Fruit fly (Drosophila melanogaster) whole organism, embryonic: Measurements from ENCODE around the gene CG2533.

Experiments
- CG10654 ChIP-seq: fragments of 200-800 bp; sonication (Bioruptor generic); optimal IDR thresholded peaks from 2 replicates; lab custom pipeline; 2016; ENCODE audit warnings: missing biosample characterization, missing genetic modification characterization
- CG11093 ChIP-seq: fragments of 200-800 bp; sonication (Bioruptor generic); IDR thresholded peaks from 3 replicates; pipeline ENCODE4 v1.3.6; 2022; ENCODE audit warnings: missing biosample characterization, missing genetic modification characterization
- CG1233 ChIP-seq: fragments of 200-800 bp; sonication (Bioruptor generic); optimal IDR thresholded peaks from 4 replicates; lab custom pipeline; 2018; ENCODE audit warnings: missing biosample characterization, mild to moderate bottlenecking, missing genetic modification characterization
- CG13424 ChIP-seq: fragments of 200-800 bp; sonication (Bioruptor generic); optimal IDR thresholded peaks from 2 replicates; lab custom pipeline; 2019; ENCODE audit warnings: missing biosample characterization, mild to moderate bottlenecking, missing genetic modification characterization, moderate library complexity
- CG16779 ChIP-seq: fragments of 200-800 bp; sonication (Bioruptor generic); IDR thresholded peaks from 2 replicates; pipeline ENCODE4 v1.3.6; 2022; ENCODE audit warnings: missing biosample characterization, missing genetic modification characterization
- CG16815 ChIP-seq: fragments of 200-800 bp; sonication (Bioruptor generic); optimal IDR thresholded peaks from 3 replicates; lab custom pipeline; 2017; ENCODE audit warnings: missing biosample characterization, mild to moderate bottlenecking, missing genetic modification characterization
- CG17328 ChIP-seq: fragments of 200-800 bp; sonication (Bioruptor generic); IDR thresholded peaks from 2 replicates; pipeline ENCODE4 v1.3.6; 2022; ENCODE audit warnings: missing biosample characterization, missing genetic modification characterization
- CG1792 ChIP-seq: fragments of 200-800 bp; sonication (Bioruptor generic); optimal IDR thresholded peaks from 2 replicates; lab custom pipeline; 2016; ENCODE audit warnings: missing biosample characterization, missing genetic modification characterization
- CG18599 ChIP-seq: fragments of 200-800 bp; sonication (Bioruptor generic); optimal IDR thresholded peaks from 3 replicates; lab custom pipeline; 2017; ENCODE audit warnings: missing biosample characterization, missing genetic modification characterization, mild to moderate bottlenecking, moderate library complexity, missing genetic modification reagents
- CG2202 ChIP-seq: fragments of 200-800 bp; sonication (Bioruptor generic); optimal IDR thresholded peaks from 2 replicates; lab custom pipeline; 2018; ENCODE audit warnings: missing biosample characterization, mild to moderate bottlenecking, missing genetic modification characterization
- CG30403 ChIP-seq: fragments of 200-800 bp; sonication (Bioruptor generic); optimal IDR thresholded peaks from 3 replicates; lab custom pipeline; 2016; ENCODE audit warnings: missing biosample characterization, missing genetic modification characterization
- CG31388 ChIP-seq: fragments of 200-800 bp; sonication (Bioruptor generic); optimal IDR thresholded peaks from 2 replicates; lab custom pipeline; 2016; ENCODE audit warnings: missing biosample characterization, missing genetic modification characterization
- CG32532 ChIP-seq: fragments of 200-800 bp; sonication (Bioruptor generic); IDR thresholded peaks from 2 replicates; pipeline ENCODE4 v1.3.6; 2022; ENCODE audit warnings: missing biosample characterization, missing genetic modification characterization
- CG3281 ChIP-seq: fragments of 200-800 bp; sonication (Bioruptor generic); optimal IDR thresholded peaks from 3 replicates; lab custom pipeline; 2017; ENCODE audit warnings: missing biosample characterization, mild to moderate bottlenecking, missing genetic modification characterization
- CG34376 ChIP-seq: fragments of 200-800 bp; sonication (Bioruptor generic); optimal IDR thresholded peaks from 2 replicates; lab custom pipeline; 2018; ENCODE audit warnings: missing biosample characterization, mild to moderate bottlenecking, missing genetic modification characterization
- CG4360 ChIP-seq: fragments of 200-800 bp; sonication (Bioruptor generic); IDR thresholded peaks from 2 replicates; pipeline ENCODE4 v1.3.6; 2022; ENCODE audit warnings: missing biosample characterization, missing genetic modification characterization
- CG43689 ChIP-seq: fragments of 200-800 bp; sonication (Bioruptor generic); IDR thresholded peaks from 2 replicates; pipeline ENCODE4 v1.3.6; 2022; ENCODE audit warnings: missing biosample characterization, missing genetic modification characterization
- CG4424 ChIP-seq: fragments of 200-800 bp; sonication (Bioruptor generic); optimal IDR thresholded peaks from 3 replicates; lab custom pipeline; 2016; ENCODE audit warnings: missing biosample characterization, missing genetic modification characterization
- CG6813 ChIP-seq: fragments of 200-800 bp; sonication (Bioruptor generic); optimal IDR thresholded peaks from 2 replicates; lab custom pipeline; 2017; ENCODE audit warnings: missing biosample characterization, missing genetic modification characterization, mild to moderate bottlenecking, moderate library complexity, missing genetic modification reagents
- CG8388 ChIP-seq: fragments of 200-800 bp; sonication (Bioruptor generic); optimal IDR thresholded peaks from 2 replicates; lab custom pipeline; 2019; ENCODE audit warnings: missing biosample characterization, mild to moderate bottlenecking, missing genetic modification characterization, moderate library complexity
- Chrac-16 ChIP-seq: fragments of 200-800 bp; sonication (Bioruptor generic); optimal IDR thresholded peaks from 3 replicates; lab custom pipeline; 2016; ENCODE audit warnings: missing biosample characterization, missing genetic modification characterization
- CoRest ChIP-seq: fragments of 200-800 bp; sonication (Bioruptor generic); optimal IDR thresholded peaks from 3 replicates; lab custom pipeline; 2018; ENCODE audit warnings: missing biosample characterization, mild to moderate bottlenecking, missing genetic modification characterization, moderate library complexity
- Dfd ChIP-seq, 2 experiments: fragments of >200 bp; optimal IDR thresholded peaks; 2 replicates each; lab custom pipeline; 2017; ENCODE audit warnings: missing biosample characterization in 2 of 2, missing genetic modification characterization in 2 of 2
- ERR ChIP-seq: fragments of 200-800 bp; sonication (Bioruptor generic); optimal IDR thresholded peaks from 2 replicates; lab custom pipeline; 2016; ENCODE audit warnings: missing biosample characterization, missing genetic modification characterization
- H2.0 ChIP-seq: fragments of 200-800 bp; sonication (Bioruptor generic); IDR thresholded peaks from 2 replicates; pipeline ENCODE4 v1.3.6; 2022; ENCODE audit warnings: missing biosample characterization, missing genetic modification characterization
- Jarid2 ChIP-seq: fragments of 200-800 bp; sonication (Bioruptor generic); optimal IDR thresholded peaks from 3 replicates; lab custom pipeline; 2017; ENCODE audit warnings: mild to moderate bottlenecking, missing biosample characterization, missing genetic modification reagents, missing genetic modification characterization
- Med ChIP-seq: fragments of 200-800 bp; sonication (Bioruptor generic); peaks from one replicate; lab custom pipeline; 2016; ENCODE audit warnings: missing biosample characterization, missing genetic modification characterization, mild to moderate bottlenecking, inconsistent platforms, moderate library complexity
- Opbp ChIP-seq: fragments of 200-800 bp; sonication (Bioruptor generic); IDR thresholded peaks from 3 replicates; pipeline ENCODE4 v1.3.6; 2022; ENCODE audit warnings: missing biosample characterization, missing genetic modification characterization; ENCODE audit not compliant: partially characterized antibody
- Sry-β ChIP-seq: fragments of 200-800 bp; sonication (Bioruptor generic); optimal IDR thresholded peaks from 2 replicates; lab custom pipeline; 2018; ENCODE audit warnings: missing biosample characterization, mild to moderate bottlenecking, missing genetic modification characterization, moderate library complexity
- Ssrp ChIP-seq: fragments of 200-800 bp; sonication (Bioruptor generic); optimal IDR thresholded peaks from 2 replicates; lab custom pipeline; 2018; ENCODE audit warnings: missing biosample characterization, mild to moderate bottlenecking, missing genetic modification characterization, moderate library complexity
- bsh ChIP-seq, 2 experiments: fragments of 200-800 bp; sonication (Bioruptor generic); optimal IDR thresholded peaks; 2 replicates each; lab custom pipeline; 2017 to 2018; ENCODE audit warnings: mild to moderate bottlenecking in 2 of 2, missing biosample characterization in 2 of 2, missing genetic modification characterization in 2 of 2, moderate library complexity in 1 of 2
- ems ChIP-seq: fragments of 200-800 bp; sonication (Bioruptor generic); optimal IDR thresholded peaks from 3 replicates; lab custom pipeline; 2016; ENCODE audit warnings: missing biosample characterization, missing genetic modification characterization
- exex ChIP-seq: fragments of 200-800 bp; sonication (Bioruptor generic); optimal IDR thresholded peaks from 4 replicates; lab custom pipeline; 2018; ENCODE audit warnings: missing biosample characterization, mild to moderate bottlenecking, missing genetic modification characterization, moderate library complexity
- fru ChIP-seq: fragments of >200 bp; optimal IDR thresholded peaks from 2 replicates; lab custom pipeline; 2017
- mirr ChIP-seq: fragments of 200-800 bp; sonication (Bioruptor generic); optimal IDR thresholded peaks from 3 replicates; lab custom pipeline; 2018; ENCODE audit warnings: missing biosample characterization, mild to moderate bottlenecking, missing genetic modification characterization
- oc ChIP-seq: fragments of 200-800 bp; sonication (Bioruptor generic); optimal IDR thresholded peaks from 2 replicates; lab custom pipeline; 2018; ENCODE audit warnings: missing biosample characterization, mild to moderate bottlenecking, missing genetic modification characterization, moderate library complexity
- onecut ChIP-seq: fragments of 200-800 bp; sonication (Bioruptor generic); IDR thresholded peaks from 2 replicates; pipeline ENCODE4 v1.3.6; 2022; ENCODE audit warnings: missing biosample characterization, missing genetic modification characterization
- pros ChIP-seq: fragments of 200-800 bp; sonication (Bioruptor generic); optimal IDR thresholded peaks from 3 replicates; lab custom pipeline; 2019; ENCODE audit warnings: missing biosample characterization, mild to moderate bottlenecking, missing genetic modification characterization, moderate library complexity
- pzg ChIP-seq: fragments of 200-800 bp; sonication (Bioruptor generic); optimal IDR thresholded peaks from 3 replicates; lab custom pipeline; 2018; ENCODE audit warnings: missing biosample characterization, mild to moderate bottlenecking, missing genetic modification characterization, moderate library complexity
- ranshi ChIP-seq: fragments of 200-800 bp; sonication (Bioruptor generic); IDR thresholded peaks from 2 replicates; pipeline ENCODE4 v1.3.6; 2022; ENCODE audit warnings: missing biosample characterization, missing genetic modification characterization
- ro ChIP-seq: fragments of 200-800 bp; sonication (Bioruptor generic); IDR thresholded peaks from 2 replicates; pipeline ENCODE4 v1.3.6; 2022; ENCODE audit warnings: missing biosample characterization, missing genetic modification characterization
- row ChIP-seq: fragments of 200-800 bp; sonication (Bioruptor generic); IDR thresholded peaks from 3 replicates; pipeline ENCODE4 v1.3.6; 2022; ENCODE audit warnings: missing biosample characterization, missing genetic modification characterization
- sens ChIP-seq: fragments of 200-800 bp; sonication (Bioruptor generic); peaks from one replicate; lab custom pipeline; 2016; ENCODE audit warnings: missing biosample characterization, missing genetic modification characterization
- so ChIP-seq: fragments of 200-800 bp; sonication (Bioruptor generic); IDR thresholded peaks from 3 replicates; pipeline ENCODE4 v1.3.6; 2022; ENCODE audit warnings: missing biosample characterization, missing genetic modification characterization
- sob ChIP-seq: fragments of 200-800 bp; sonication (Bioruptor generic); IDR thresholded peaks from 2 replicates; pipeline ENCODE4 v1.3.6; 2022; ENCODE audit warnings: missing biosample characterization, missing genetic modification characterization
- stwl ChIP-seq: fragments of 200-800 bp; sonication (Bioruptor generic); optimal IDR thresholded peaks from 3 replicates; lab custom pipeline; 2018; ENCODE audit warnings: missing biosample characterization, mild to moderate bottlenecking, missing genetic modification characterization, moderate library complexity
- tna ChIP-seq: fragments of 200-800 bp; sonication (Bioruptor generic); IDR thresholded peaks from 2 replicates; pipeline ENCODE4 v1.3.6; 2022; ENCODE audit warnings: missing biosample characterization, missing genetic modification characterization; ENCODE audit not compliant: partially characterized antibody
- ttk ChIP-seq: fragments of 200-800 bp; sonication (Bioruptor generic); IDR thresholded peaks from 2 replicates; pipeline ENCODE4 v2.1.2; 2022; ENCODE audit warnings: missing biosample characterization, missing genetic modification characterization
- unc-4 ChIP-seq: fragments of 200-800 bp; sonication (Bioruptor generic); IDR thresholded peaks from 2 replicates; pipeline ENCODE4 v1.3.6; 2022; ENCODE audit warnings: missing biosample characterization, missing genetic modification characterization; ENCODE audit not compliant: partially characterized antibody
- zen2 ChIP-seq: fragments of 200-800 bp; sonication (Bioruptor generic); IDR thresholded peaks from 3 replicates; pipeline ENCODE4 v1.3.6; 2022; ENCODE audit warnings: missing biosample characterization, missing genetic modification characterization; ENCODE audit not compliant: partially characterized antibody

Gene CG2533

dm6 chrX:11578841-11579240 lies 25.2 kb downstream of the CG2533 start (continued):
- TF ChIP-seq ro (GFP tag; lab: Robert Waterston, UW) (no peak), stwl (tag; lab: Kevin White, UChicago) (peak; percentile 100), row (GFP tag; lab: Robert Waterston, UW) (peak; percentile 47; the same call in 2 of the 3 replicates), Opbp (GFP tag; lab: Robert Waterston, UW) (peak; percentile 36; the same call in 1 of the 3 replicates), Dfd (GFP tag; optimal IDR thresholded peaks at IDR 0.05; lab: Kevin White, UChicago) (no peak), ranshi (GFP tag; lab: Robert Waterston, UW) (no peak), ERR (GFP tag; lab: Kevin White, UChicago) (no peak), sens (no peak), CG16815 (GFP tag; lab: Kevin White, UChicago) (no peak), CoRest (peak; percentile 17), exex (no peak), pzg (GFP tag; lab: Kevin White, UChicago) (peak; percentile 75), CG10654 (no peak), bsh (GFP tag; optimal IDR thresholded peaks at IDR 0.05; lab: Kevin White, UChicago) (no peak), CG4360 (GFP tag; lab: Robert Waterston, UW) (no peak), ttk (GFP tag; lab: Robert Waterston, UW) (no peak), zen2 (GFP tag; lab: Robert Waterston, UW) (peak; percentile 68), CG43689 (GFP tag; lab: Robert Waterston, UW) (no peak), tna (GFP tag; lab: Robert Waterston, UW) (no peak)

- TF ChIP-seq onecut (GFP tag; lab: Robert Waterston, UW) (peak; percentile 8; the same call in 1 of the 2 replicates), CG16779 (GFP tag; lab: Robert Waterston, UW) (no peak), CG6813 (no peak), CG32532 (GFP tag; lab: Robert Waterston, UW) (peak; percentile 76), CG34376 (peak; percentile 58), exex (no peak), unc-4 (GFP tag; lab: Robert Waterston, UW) (no peak), CG2202 (tag; lab: Kevin White, UChicago) (no peak), pros (GFP tag; lab: Kevin White, UChicago) (peak; percentile 14), oc (no peak), sob (GFP tag; lab: Robert Waterston, UW) (peak; percentile 71), CG1233 (GFP tag; lab: Kevin White, UChicago) (peak; percentile 17), CG1792 (GFP tag; lab: Kevin White, UChicago) (no peak), Med (GFP tag; lab: Kevin White, UChicago) (peak; percentile 91), CG18599 (GFP tag; lab: Kevin White, UChicago) (peak; percentile 75), H2.0 (GFP tag; lab: Robert Waterston, UW) (peak; percentile 33; the same call in 1 of the 2 replicates), so (GFP tag; lab: Robert Waterston, UW) (no peak), CG11093 (GFP tag; lab: Robert Waterston, UW) (no peak), Chrac-16 (GFP tag; lab: Kevin White, UChicago) (peak; percentile 60), Sry-β (GFP tag; lab: Kevin White, UChicago) (peak; percentile 95), CG8388 (GFP tag; lab: Kevin White, UChicago) (peak; percentile 42), Ssrp (peak; percentile 62), ems (peak; percentile 25), CG3281 (GFP tag; lab: Kevin White, UChicago) (peak; percentile 69), Dfd (GFP tag; optimal IDR thresholded peaks at IDR 0.05; lab: Kevin White, UChicago) (no peak), CG13424 (peak; percentile 78), CG30403 (peak; percentile 73), fru (lab: Kevin White, UChicago) (no peak), mirr (GFP tag; lab: Kevin White, UChicago) (peak; percentile 35), CG4424 (GFP tag; lab: Kevin White, UChicago) (peak; percentile 58), CG31388 (GFP tag; lab: Kevin White, UChicago) (peak; percentile 9), CG17328 (GFP tag; lab: Robert Waterston, UW) (0 out of 2 replicates have a peak, but pooled peaks have one; percentile 42), Jarid2 (GFP tag; lab: Kevin White, UChicago) (peak; percentile 22)
Measured at dm6 chrX:11576540-11576939, 27.5 kb downstream of the CG2533 start, which contains the start of gene CG11695. CG11695 (plus strand) TSS chrX:11576883.
